Fruit fly (Drosophila melanogaster): ENCODE data around the gene Sgsf.

DNA sequence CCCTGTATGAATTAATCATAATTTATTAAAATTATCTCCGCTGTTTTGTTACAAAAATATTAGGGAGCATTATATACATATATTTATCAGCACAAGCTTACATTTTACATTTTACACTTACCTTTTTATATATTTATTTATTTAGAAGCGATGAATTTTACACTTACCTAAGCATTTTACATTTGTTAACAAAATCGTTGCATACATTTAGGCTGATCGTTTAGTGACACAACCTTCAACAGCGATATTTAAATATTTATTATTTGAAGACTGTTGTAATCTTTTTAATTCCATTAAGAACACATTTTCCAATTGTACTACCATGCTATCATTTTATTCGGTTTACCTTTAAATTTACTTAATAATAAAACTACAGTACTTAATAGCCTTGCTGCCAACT, 42.3 kb downstream of the Sgsf start:
- TF ChIP-seq Ets96B (tag; optimal IDR thresholded peaks at IDR 0.05) (no peak), Gug (GFP tag; IDR thresholded peaks at IDR 0.05) (no peak), CG16779 (tag; optimal IDR thresholded peaks at IDR 0.05) (no peak), acj6 (GFP tag; optimal IDR thresholded peaks at IDR 0.05) (no peak), CG10631 (GFP tag; optimal IDR thresholded peaks at IDR 0.05) (no peak), Smox (GFP tag; optimal IDR thresholded peaks at IDR 0.05) (no peak), Hr38 (GFP tag; optimal IDR thresholded peaks at IDR 0.05) (no peak), Met (GFP tag; optimal IDR thresholded peaks at IDR 0.05) (no peak), Sox102F (GFP tag; optimal IDR thresholded peaks at IDR 0.05) (no peak)

Data from whole organism, prepupa.